Fruit fly (Drosophila melanogaster) whole organism, embryonic: Measurements from ENCODE around the gene cyr.

Source experiments
- Bdp1 ChIP-seq: fragments of 200-800 bp; sonication (Bioruptor generic); optimal IDR thresholded peaks from 3 replicates; lab custom pipeline; 2016; ENCODE audit warnings: missing biosample characterization, missing genetic modification characterization
- BtbVII ChIP-seq: fragments of 200-800 bp; sonication (Bioruptor generic); optimal IDR thresholded peaks from 3 replicates; lab custom pipeline; 2017; ENCODE audit warnings: missing biosample characterization, mild to moderate bottlenecking, missing genetic modification characterization
- CG11085 ChIP-seq: fragments of 200-800 bp; sonication (Bioruptor generic); IDR thresholded peaks from 2 replicates; pipeline ENCODE4 v1.3.6; 2022; ENCODE audit warnings: missing biosample characterization, missing genetic modification characterization
- CG11398 ChIP-seq: fragments of 200-800 bp; sonication (Bioruptor generic); optimal IDR thresholded peaks from 2 replicates; lab custom pipeline; 2016; ENCODE audit warnings: missing biosample characterization, missing genetic modification characterization
- CG1233 ChIP-seq: fragments of 200-800 bp; sonication (Bioruptor generic); optimal IDR thresholded peaks from 4 replicates; lab custom pipeline; 2018; ENCODE audit warnings: missing biosample characterization, mild to moderate bottlenecking, missing genetic modification characterization
- CG12744 ChIP-seq: fragments of 200-800 bp; sonication (Bioruptor generic); optimal IDR thresholded peaks from 2 replicates; lab custom pipeline; 2016; ENCODE audit warnings: missing biosample characterization, missing genetic modification characterization
- CG13287 ChIP-seq: fragments of 200-800 bp; sonication (Bioruptor generic); IDR thresholded peaks from 2 replicates; pipeline ENCODE4 v1.3.6; 2022; ENCODE audit warnings: missing biosample characterization, missing genetic modification characterization; ENCODE audit not compliant: partially characterized antibody
- CG13424 ChIP-seq: fragments of 200-800 bp; sonication (Bioruptor generic); optimal IDR thresholded peaks from 2 replicates; lab custom pipeline; 2019; ENCODE audit warnings: missing biosample characterization, mild to moderate bottlenecking, missing genetic modification characterization, moderate library complexity
- CG15601 ChIP-seq: fragments of 200-800 bp; sonication (Bioruptor generic); optimal IDR thresholded peaks from 3 replicates; lab custom pipeline; 2019; ENCODE audit warnings: missing biosample characterization, mild to moderate bottlenecking, missing genetic modification characterization, moderate library complexity
- CG17385 ChIP-seq: fragments of 200-800 bp; sonication (Bioruptor generic); optimal IDR thresholded peaks from 3 replicates; lab custom pipeline; 2018; ENCODE audit warnings: missing biosample characterization, mild to moderate bottlenecking, missing genetic modification characterization
- CG2202 ChIP-seq: fragments of 200-800 bp; sonication (Bioruptor generic); optimal IDR thresholded peaks from 2 replicates; lab custom pipeline; 2018; ENCODE audit warnings: missing biosample characterization, mild to moderate bottlenecking, missing genetic modification characterization
- CG2712 ChIP-seq: fragments of 200-800 bp; optimal IDR thresholded peaks from 3 replicates; lab custom pipeline; 2019; ENCODE audit warnings: missing biosample characterization, mild to moderate bottlenecking, missing genetic modification characterization, moderate library complexity
- CG30020 ChIP-seq: fragments of 200-800 bp; optimal IDR thresholded peaks from 2 replicates; lab custom pipeline; 2019; ENCODE audit warnings: missing biosample characterization, mild to moderate bottlenecking, missing genetic modification characterization, moderate library complexity
- CG34224 ChIP-seq: fragments of 200-800 bp; sonication (Bioruptor generic); IDR thresholded peaks from 3 replicates; pipeline ENCODE4 v1.3.6; 2022; ENCODE audit warnings: missing biosample characterization, missing genetic modification characterization; ENCODE audit not compliant: partially characterized antibody
- CG5180 ChIP-seq: fragments of 200-800 bp; sonication (Bioruptor generic); optimal IDR thresholded peaks from 3 replicates; lab custom pipeline; 2017; ENCODE audit warnings: missing biosample characterization, missing genetic modification characterization, mild to moderate bottlenecking, moderate library complexity, missing genetic modification reagents
- CG6272 ChIP-seq: fragments of 200-800 bp; sonication (Bioruptor generic); IDR thresholded peaks from 2 replicates; pipeline ENCODE4 v1.3.6; 2022; ENCODE audit warnings: missing biosample characterization, missing genetic modification characterization
- CG6813 ChIP-seq: fragments of 200-800 bp; sonication (Bioruptor generic); optimal IDR thresholded peaks from 2 replicates; lab custom pipeline; 2017; ENCODE audit warnings: missing biosample characterization, missing genetic modification characterization, mild to moderate bottlenecking, moderate library complexity, missing genetic modification reagents
- CG7786 ChIP-seq: fragments of 200-800 bp; sonication (Bioruptor generic); optimal IDR thresholded peaks from 2 replicates; lab custom pipeline; 2016; ENCODE audit warnings: missing biosample characterization, missing genetic modification characterization
- CG9437 ChIP-seq: fragments of 200-800 bp; sonication (Bioruptor generic); optimal IDR thresholded peaks from 2 replicates; lab custom pipeline; 2018; ENCODE audit warnings: missing biosample characterization, mild to moderate bottlenecking, missing genetic modification characterization
- CHES-1-like ChIP-seq: fragments of 200-800 bp; sonication (Bioruptor generic); optimal IDR thresholded peaks from 2 replicates; lab custom pipeline; 2016; ENCODE audit warnings: missing biosample characterization, missing genetic modification characterization
- Eip74EF ChIP-seq, 2 experiments: fragments of 200-800 bp in 1 of 2; fragments of >200 bp in 1 of 2; sonication (Bioruptor generic) in 1 of 2; optimal IDR thresholded peaks; 2 replicates each; lab custom pipeline; 2017 to 2019; ENCODE audit warnings: missing biosample characterization in 2 of 2, missing genetic modification characterization in 2 of 2, mild to moderate bottlenecking in 1 of 2, moderate library complexity in 1 of 2
- Fer2 ChIP-seq: fragments of 200-800 bp; sonication (Bioruptor generic); optimal IDR thresholded peaks from 2 replicates; lab custom pipeline; 2018; ENCODE audit warnings: missing biosample characterization, mild to moderate bottlenecking, missing genetic modification characterization, moderate library complexity
- Max ChIP-seq: fragments of 200-800 bp; sonication (Bioruptor generic); optimal IDR thresholded peaks from 2 replicates; lab custom pipeline; 2016; ENCODE audit warnings: missing biosample characterization, mild to moderate bottlenecking, missing genetic modification characterization
- NC2β ChIP-seq: fragments of 200-800 bp; sonication (Bioruptor generic); optimal IDR thresholded peaks from 2 replicates; lab custom pipeline; 2016; ENCODE audit warnings: missing biosample characterization, missing genetic modification characterization
- Opbp ChIP-seq: fragments of 200-800 bp; sonication (Bioruptor generic); IDR thresholded peaks from 3 replicates; pipeline ENCODE4 v1.3.6; 2022; ENCODE audit warnings: missing biosample characterization, missing genetic modification characterization; ENCODE audit not compliant: partially characterized antibody
- Ptx1 ChIP-seq: fragments of 200-800 bp; sonication (Bioruptor generic); IDR thresholded peaks from 2 replicates; pipeline ENCODE4 v1.3.6; 2022; ENCODE audit warnings: missing biosample characterization, missing genetic modification characterization
- Sox100B ChIP-seq: fragments of 200-800 bp; sonication (Bioruptor generic); optimal IDR thresholded peaks from 3 replicates; lab custom pipeline; 2018; ENCODE audit warnings: missing biosample characterization, mild to moderate bottlenecking, missing genetic modification characterization
- Taf1 ChIP-seq: fragments of 200-800 bp; sonication (Bioruptor generic); IDR thresholded peaks from 2 replicates; pipeline ENCODE4 v1.3.6; 2022; ENCODE audit warnings: missing biosample characterization, missing genetic modification characterization
- Trl ChIP-seq, 3 experiments: fragments of >200 bp in 2 of 3; fragments of 200-800 bp in 1 of 3; sonication (Bioruptor generic) in 1 of 3; optimal IDR thresholded peaks; 2 replicates in 1 of 3; 3 replicates in 2 of 3; lab custom pipeline; 2016 to 2017; ENCODE audit warnings: missing biosample characterization in 1 of 3, missing genetic modification characterization in 1 of 3
- amos ChIP-seq: fragments of 200-800 bp; sonication (Bioruptor generic); IDR thresholded peaks from 2 replicates; pipeline ENCODE4 v1.3.6; 2022; ENCODE audit warnings: missing biosample characterization, missing genetic modification characterization; ENCODE audit not compliant: partially characterized antibody
- ase ChIP-seq: fragments of 200-800 bp; sonication (Bioruptor generic); IDR thresholded peaks from 3 replicates; pipeline ENCODE4 v1.3.6; 2022; ENCODE audit warnings: missing biosample characterization, missing genetic modification characterization
- ash1 ChIP-seq: fragments of 200-800 bp; sonication (Bioruptor generic); optimal IDR thresholded peaks from 2 replicates; lab custom pipeline; 2018; ENCODE audit warnings: missing biosample characterization, mild to moderate bottlenecking, missing genetic modification characterization
- br ChIP-seq: fragments of >200 bp; optimal IDR thresholded peaks from 2 replicates; lab custom pipeline; 2017
- crc ChIP-seq: fragments of 200-800 bp; sonication (Bioruptor generic); optimal IDR thresholded peaks from 2 replicates; lab custom pipeline; 2016; ENCODE audit warnings: missing biosample characterization, missing genetic modification characterization
- dysf ChIP-seq: fragments of 200-800 bp; sonication (Bioruptor generic); IDR thresholded peaks from 3 replicates; pipeline ENCODE4 v1.3.6; 2022; ENCODE audit warnings: missing biosample characterization, missing genetic modification characterization
- en ChIP-seq: fragments of 200-800 bp; sonication (Bioruptor generic); optimal IDR thresholded peaks from 2 replicates; lab custom pipeline; 2016; ENCODE audit warnings: missing biosample characterization, missing genetic modification characterization
- hkb ChIP-seq, 2 experiments: fragments of 200-800 bp in 1 of 2; fragments of >200 bp in 1 of 2; sonication (Bioruptor generic) in 1 of 2; IDR thresholded peaks in 1 of 2; optimal IDR thresholded peaks in 1 of 2; 2 replicates each; pipeline versions ENCODE4 v1.3.6 to Lab custom; 2017 to 2022; ENCODE audit warnings: missing biosample characterization in 1 of 2, missing genetic modification characterization in 1 of 2
- inv ChIP-seq: fragments of 200-800 bp; sonication (Bioruptor generic); IDR thresholded peaks from 2 replicates; pipeline ENCODE4 v1.3.6; 2022; ENCODE audit warnings: missing biosample characterization, missing genetic modification characterization; ENCODE audit not compliant: partially characterized antibody
- luna ChIP-seq: fragments of 200-800 bp; sonication (Bioruptor generic); optimal IDR thresholded peaks from 2 replicates; lab custom pipeline; 2016; ENCODE audit warnings: missing biosample characterization, missing genetic modification characterization
- oc ChIP-seq: fragments of 200-800 bp; sonication (Bioruptor generic); optimal IDR thresholded peaks from 2 replicates; lab custom pipeline; 2018; ENCODE audit warnings: missing biosample characterization, mild to moderate bottlenecking, missing genetic modification characterization, moderate library complexity
- prd ChIP-seq, 3 experiments: fragments of >200 bp in 2 of 3; fragments of 200-800 bp in 1 of 3; sonication (Bioruptor generic) in 1 of 3; optimal IDR thresholded peaks in 2 of 3; IDR thresholded peaks in 1 of 3; 2 replicates in 2 of 3; 3 replicates in 1 of 3; pipeline versions ENCODE4 v1.3.6 to Lab custom; 2017 to 2022; ENCODE audit warnings: missing biosample characterization in 1 of 3, missing genetic modification characterization in 1 of 3
- sisA ChIP-seq: fragments of 200-800 bp; sonication (Bioruptor generic); IDR thresholded peaks from 2 replicates; pipeline ENCODE4 v1.3.6; 2022; ENCODE audit warnings: missing biosample characterization, missing genetic modification characterization
- sr ChIP-seq: fragments of 200-800 bp; sonication (Bioruptor generic); IDR thresholded peaks from 3 replicates; pipeline ENCODE4 v1.3.6; 2022; ENCODE audit warnings: missing biosample characterization, missing genetic modification characterization
- ssp ChIP-seq: fragments of 200-800 bp; sonication (Bioruptor generic); IDR thresholded peaks from 2 replicates; pipeline ENCODE4 v1.3.6; 2022; ENCODE audit warnings: missing biosample characterization, missing genetic modification characterization
- trem ChIP-seq: fragments of 200-800 bp; optimal IDR thresholded peaks from 3 replicates; lab custom pipeline; 2019; ENCODE audit warnings: missing biosample characterization, mild to moderate bottlenecking, missing genetic modification characterization, moderate library complexity
- trh ChIP-seq: fragments of 200-800 bp; sonication (Bioruptor generic); optimal IDR thresholded peaks from 2 replicates; lab custom pipeline; 2016; ENCODE audit warnings: missing biosample characterization, missing genetic modification characterization
- ttk ChIP-seq: fragments of 200-800 bp; sonication (Bioruptor generic); IDR thresholded peaks from 2 replicates; pipeline ENCODE4 v2.1.2; 2022; ENCODE audit warnings: missing biosample characterization, missing genetic modification characterization

cyr gene

dm6 chrX:8101479-8102198 lies 33.9 kb downstream of the cyr start, which contains the start of gene CG2258 (continued):
- TF ChIP-seq CG13424: peak; percentile 91
- TF ChIP-seq hkb (optimal IDR thresholded peaks at IDR 0.05; lab: Kevin White, UChicago): no peak
- TF ChIP-seq hkb (GFP tag; IDR thresholded peaks at IDR 0.05; lab: Robert Waterston, UW): peak; percentile 93
- no peak; the same call in 1 of the 2 replicates for TF ChIP-seq amos (GFP tag; lab: Robert Waterston, UW)
- peak; percentile 87 for TF ChIP-seq CG17385
- no peak for TF ChIP-seq br (lab: Kevin White, UChicago)
- peak; percentile 83 for TF ChIP-seq Sox100B (GFP tag; lab: Kevin White, UChicago)
- peak; percentile 67 for TF ChIP-seq CG6272
- no peak for TF ChIP-seq Opbp (GFP tag; lab: Robert Waterston, UW)
- TF ChIP-seq CG11398 (GFP tag; lab: Kevin White, UChicago): peak; percentile 66
- TF ChIP-seq trh (GFP tag; lab: Kevin White, UChicago): peak; percentile 9
- no peak for TF ChIP-seq crc (GFP tag; lab: Kevin White, UChicago)
- peak; percentile 73 for TF ChIP-seq ssp (GFP tag; lab: Robert Waterston, UW)
- peak; percentile 83 for TF ChIP-seq BtbVII (GFP tag; lab: Kevin White, UChicago)
- peak; percentile 77 for TF ChIP-seq ttk (GFP tag; lab: Robert Waterston, UW)
- peak; percentile 43 for TF ChIP-seq Max (GFP tag; lab: Kevin White, UChicago)
- TF ChIP-seq CG12744: peak; percentile 66
- TF ChIP-seq CG5180 (GFP tag; lab: Kevin White, UChicago): peak; percentile 64
- no peak for TF ChIP-seq inv (GFP tag; lab: Robert Waterston, UW)
- peak; percentile 66 for TF ChIP-seq Taf1 (GFP tag; lab: Robert Waterston, UW)
- peak; percentile 44; the same call in 1 of the 2 replicates for TF ChIP-seq CG11085 (GFP tag; lab: Robert Waterston, UW)
- TF ChIP-seq CG13287: peak; percentile 40; the same call in 1 of the 2 replicates
- TF ChIP-seq sr: peak; percentile 70; the same call in 1 of the 3 replicates
- TF ChIP-seq ash1 (GFP tag; lab: Kevin White, UChicago): no peak
- peak; percentile 93 for TF ChIP-seq dysf (GFP tag; lab: Robert Waterston, UW)
- TF ChIP-seq sisA (GFP tag; lab: Robert Waterston, UW): peak; percentile 89
- peak; percentile 71 for TF ChIP-seq CHES-1-like
- peak; percentile 87 for TF ChIP-seq ase (GFP tag; lab: Robert Waterston, UW)
- peak; percentile 96 for TF ChIP-seq trem
- peak; percentile 49 for TF ChIP-seq CG2202
- TF ChIP-seq Fer2 (tag; lab: Kevin White, UChicago): peak; percentile 76
- no peak for TF ChIP-seq Trl (optimal IDR thresholded peaks at IDR 0.05; lab: Kevin White, UChicago)
- TF ChIP-seq Trl (GFP tag; optimal IDR thresholded peaks at IDR 0.05; lab: Kevin White, UChicago): no peak
- TF ChIP-seq Eip74EF (GFP tag; optimal IDR thresholded peaks at IDR 0.05; lab: Kevin White, UChicago): peak in 1 of 2 experiments; percentile 83
- TF ChIP-seq Ptx1 (GFP tag; lab: Robert Waterston, UW): peak; percentile 91
- peak; percentile 72 for TF ChIP-seq CG7786 (GFP tag; lab: Kevin White, UChicago)
- TF ChIP-seq CG1233 (GFP tag; lab: Kevin White, UChicago): peak; percentile 82
- no peak for TF ChIP-seq luna (GFP tag; lab: Kevin White, UChicago)
- TF ChIP-seq Bdp1 (GFP tag; lab: Kevin White, UChicago): peak; percentile 45
- TF ChIP-seq CG34224 (GFP tag; lab: Robert Waterston, UW): no peak; the same call in 2 of the 3 replicates
- TF ChIP-seq CG30020 (tag; lab: Kevin White, UChicago): no peak
- TF ChIP-seq oc (tag; lab: Kevin White, UChicago): peak; percentile 92
- TF ChIP-seq prd (optimal IDR thresholded peaks at IDR 0.05; lab: Kevin White, UChicago): no peak
- TF ChIP-seq prd (GFP tag; IDR thresholded peaks at IDR 0.05; lab: Robert Waterston, UW): peak; percentile 86
- TF ChIP-seq NC2β (GFP tag; lab: Kevin White, UChicago): peak; percentile 39
- peak; percentile 70 for TF ChIP-seq CG9437 (GFP tag; lab: Kevin White, UChicago)
- TF ChIP-seq CG15601 (tag; lab: Kevin White, UChicago): peak; percentile 77
- peak; percentile 88 for TF ChIP-seq CG2712 (tag; lab: Kevin White, UChicago)
- TF ChIP-seq CG6813 (GFP tag; lab: Kevin White, UChicago): peak; percentile 83
- no peak for TF ChIP-seq en (GFP tag; lab: Kevin White, UChicago)
